Fruit fly (Drosophila melanogaster) whole organism, embryonic: Measurements from ENCODE around the gene ttm50.

ENCODE experiments used
- Ada2b ChIP-seq: fragments of 200-800 bp; sonication (Bioruptor generic); IDR thresholded peaks from 2 replicates; pipeline ENCODE4 v1.3.6; 2022; ENCODE audit warnings: missing biosample characterization, missing genetic modification characterization
- BEAF-32 ChIP-seq: fragments of 200-800 bp; sonication (Bioruptor generic); optimal IDR thresholded peaks from 3 replicates; lab custom pipeline; 2017; ENCODE audit warnings: missing biosample characterization, missing genetic modification characterization, mild to moderate bottlenecking, moderate library complexity, missing genetic modification reagents
- Bteb2 ChIP-seq: fragments of 200-800 bp; sonication (Bioruptor generic); optimal IDR thresholded peaks from 2 replicates; lab custom pipeline; 2016; ENCODE audit warnings: missing biosample characterization, missing genetic modification characterization
- CG10654 ChIP-seq: fragments of 200-800 bp; sonication (Bioruptor generic); optimal IDR thresholded peaks from 2 replicates; lab custom pipeline; 2016; ENCODE audit warnings: missing biosample characterization, missing genetic modification characterization
- CG11696 ChIP-seq: fragments of 200-800 bp; sonication (Bioruptor generic); IDR thresholded peaks from 2 replicates; pipeline ENCODE4 v1.3.6; 2022; ENCODE audit warnings: missing biosample characterization, missing genetic modification characterization
- CG12299 ChIP-seq: fragments of 200-800 bp; sonication (Bioruptor generic); optimal IDR thresholded peaks from 2 replicates; lab custom pipeline; 2018; ENCODE audit warnings: missing biosample characterization, mild to moderate bottlenecking, missing genetic modification characterization
- CG1233 ChIP-seq: fragments of 200-800 bp; sonication (Bioruptor generic); optimal IDR thresholded peaks from 4 replicates; lab custom pipeline; 2018; ENCODE audit warnings: missing biosample characterization, mild to moderate bottlenecking, missing genetic modification characterization
- CG14710 ChIP-seq: fragments of 200-800 bp; sonication (Bioruptor generic); optimal IDR thresholded peaks from 3 replicates; lab custom pipeline; 2019; ENCODE audit warnings: missing biosample characterization, mild to moderate bottlenecking, missing genetic modification characterization, moderate library complexity
- CG16813 ChIP-seq: fragments of 200-800 bp; sonication (Bioruptor generic); IDR thresholded peaks from 3 replicates; pipeline ENCODE4 v1.3.6; 2022; ENCODE audit warnings: missing biosample characterization, missing genetic modification characterization; ENCODE audit not compliant: partially characterized antibody
- CG2120 ChIP-seq: fragments of 200-800 bp; sonication (Bioruptor generic); optimal IDR thresholded peaks from 3 replicates; lab custom pipeline; 2016; ENCODE audit warnings: missing biosample characterization, missing genetic modification characterization
- CG2875 ChIP-seq: fragments of 200-800 bp; sonication (Bioruptor generic); optimal IDR thresholded peaks from 2 replicates; lab custom pipeline; 2017; ENCODE audit warnings: missing biosample characterization, mild to moderate bottlenecking, missing genetic modification characterization, missing genetic modification reagents
- CG32767 ChIP-seq: fragments of 200-800 bp; sonication (Bioruptor generic); IDR thresholded peaks from 2 replicates; pipeline ENCODE4 v1.3.6; 2022; ENCODE audit warnings: missing biosample characterization, missing genetic modification characterization
- CG3281 ChIP-seq: fragments of 200-800 bp; sonication (Bioruptor generic); optimal IDR thresholded peaks from 3 replicates; lab custom pipeline; 2017; ENCODE audit warnings: missing biosample characterization, mild to moderate bottlenecking, missing genetic modification characterization
- CG4404 ChIP-seq: fragments of 200-800 bp; sonication (Bioruptor generic); IDR thresholded peaks from 2 replicates; pipeline ENCODE4 v1.3.6; 2022; ENCODE audit warnings: missing biosample characterization, missing genetic modification characterization
- CG4617 ChIP-seq: fragments of 200-800 bp; sonication (Bioruptor generic); optimal IDR thresholded peaks from 3 replicates; lab custom pipeline; 2016; ENCODE audit warnings: missing biosample characterization, missing genetic modification characterization, borderline replicate concordance
- CG4730 ChIP-seq: fragments of 200-800 bp; sonication (Bioruptor generic); IDR thresholded peaks from 2 replicates; pipeline ENCODE4 v1.3.6; 2022; ENCODE audit warnings: missing biosample characterization, missing genetic modification characterization
- CG7556 ChIP-seq: fragments of 200-800 bp; sonication (Bioruptor generic); optimal IDR thresholded peaks from 2 replicates; lab custom pipeline; 2017; ENCODE audit warnings: missing biosample characterization, mild to moderate bottlenecking, missing genetic modification characterization
- CG7928 ChIP-seq: fragments of 200-800 bp; sonication (Bioruptor generic); optimal IDR thresholded peaks from 2 replicates; lab custom pipeline; 2017; ENCODE audit warnings: missing biosample characterization, mild to moderate bottlenecking, missing genetic modification characterization
- CG8359 ChIP-seq: fragments of 200-800 bp; sonication (Bioruptor generic); optimal IDR thresholded peaks from 2 replicates; lab custom pipeline; 2017; ENCODE audit warnings: missing biosample characterization, mild to moderate bottlenecking, missing genetic modification characterization, borderline replicate concordance
- CG9727 ChIP-seq: fragments of 200-800 bp; sonication (Bioruptor generic); optimal IDR thresholded peaks from 3 replicates; lab custom pipeline; 2017; ENCODE audit warnings: missing biosample characterization, mild to moderate bottlenecking, missing genetic modification characterization
- Chrac-16 ChIP-seq: fragments of 200-800 bp; sonication (Bioruptor generic); optimal IDR thresholded peaks from 3 replicates; lab custom pipeline; 2016; ENCODE audit warnings: missing biosample characterization, missing genetic modification characterization
- Dbx ChIP-seq: fragments of 200-800 bp; sonication (Bioruptor generic); IDR thresholded peaks from 3 replicates; pipeline ENCODE4 v1.3.6; 2022; ENCODE audit warnings: missing biosample characterization, missing genetic modification characterization
- Dp ChIP-seq: fragments of 200-800 bp; sonication (Bioruptor generic); optimal IDR thresholded peaks from 2 replicates; lab custom pipeline; 2018; ENCODE audit warnings: missing biosample characterization, mild to moderate bottlenecking, missing genetic modification characterization, moderate library complexity
- Dref ChIP-seq: fragments of 200-800 bp; sonication (Bioruptor generic); IDR thresholded peaks from 2 replicates; pipeline ENCODE4 v1.3.6; 2022; ENCODE audit warnings: missing biosample characterization, missing genetic modification characterization
- Gug ChIP-seq: fragments of 200-800 bp; sonication (Bioruptor generic); IDR thresholded peaks from 4 replicates; pipeline ENCODE4 v1.3.6; 2022; ENCODE audit warnings: missing biosample characterization, missing genetic modification characterization
- H2.0 ChIP-seq: fragments of 200-800 bp; sonication (Bioruptor generic); IDR thresholded peaks from 2 replicates; pipeline ENCODE4 v1.3.6; 2022; ENCODE audit warnings: missing biosample characterization, missing genetic modification characterization
- Hmr ChIP-seq: fragments of 200-800 bp; sonication (Bioruptor generic); optimal IDR thresholded peaks from 3 replicates; lab custom pipeline; 2017; ENCODE audit warnings: mild to moderate bottlenecking, missing biosample characterization, missing genetic modification reagents, missing genetic modification characterization
- Hmx ChIP-seq: fragments of 200-800 bp; sonication (Bioruptor generic); optimal IDR thresholded peaks from 2 replicates; lab custom pipeline; 2016; ENCODE audit warnings: missing biosample characterization, missing genetic modification characterization
- Kr ChIP-seq: fragments of 200-800 bp; sonication (Bioruptor generic); optimal IDR thresholded peaks from 2 replicates; lab custom pipeline; 2017; ENCODE audit warnings: missing biosample characterization, mild to moderate bottlenecking, missing genetic modification characterization
- Max ChIP-seq: fragments of 200-800 bp; sonication (Bioruptor generic); optimal IDR thresholded peaks from 2 replicates; lab custom pipeline; 2016; ENCODE audit warnings: missing biosample characterization, mild to moderate bottlenecking, missing genetic modification characterization
- ab ChIP-seq: fragments of 200-800 bp; sonication (Bioruptor generic); optimal IDR thresholded peaks from 2 replicates; lab custom pipeline; 2016; ENCODE audit warnings: missing biosample characterization, missing genetic modification characterization
- br ChIP-seq: fragments of >200 bp; optimal IDR thresholded peaks from 2 replicates; lab custom pipeline; 2017
- caup ChIP-seq: fragments of 200-800 bp; sonication (Bioruptor generic); optimal IDR thresholded peaks from 3 replicates; lab custom pipeline; 2017; ENCODE audit warnings: missing biosample characterization, mild to moderate bottlenecking, missing genetic modification characterization, moderate library complexity; ENCODE audit not compliant: severe bottlenecking
- chn ChIP-seq: fragments of 200-800 bp; sonication (Bioruptor generic); optimal IDR thresholded peaks from 2 replicates; lab custom pipeline; 2016; ENCODE audit warnings: missing biosample characterization, missing genetic modification characterization
- dm ChIP-seq: fragments of 200-800 bp; sonication (Bioruptor generic); optimal IDR thresholded peaks from 3 replicates; lab custom pipeline; 2016; ENCODE audit warnings: missing biosample characterization, missing genetic modification characterization
- dmrt11E ChIP-seq: fragments of 200-800 bp; sonication (Bioruptor generic); optimal IDR thresholded peaks from 3 replicates; lab custom pipeline; 2018; ENCODE audit warnings: missing biosample characterization, mild to moderate bottlenecking, missing genetic modification characterization, moderate library complexity
- gfzf ChIP-seq: fragments of 200-800 bp; sonication (Bioruptor generic); optimal IDR thresholded peaks from 2 replicates; lab custom pipeline; 2016; ENCODE audit warnings: missing biosample characterization, mild to moderate bottlenecking, missing genetic modification characterization, moderate library complexity
- grn ChIP-seq: fragments of 200-800 bp; sonication (Bioruptor generic); optimal IDR thresholded peaks from 3 replicates; lab custom pipeline; 2017; ENCODE audit warnings: missing biosample characterization, missing genetic modification characterization
- lmd ChIP-seq: fragments of 200-800 bp; sonication (Bioruptor generic); IDR thresholded peaks from 2 replicates; pipeline ENCODE4 v1.3.6; 2022; ENCODE audit warnings: missing biosample characterization, missing genetic modification characterization
- luna ChIP-seq: fragments of 200-800 bp; sonication (Bioruptor generic); optimal IDR thresholded peaks from 2 replicates; lab custom pipeline; 2016; ENCODE audit warnings: missing biosample characterization, missing genetic modification characterization
- nmo ChIP-seq: fragments of 200-800 bp; sonication (Bioruptor generic); optimal IDR thresholded peaks from 2 replicates; lab custom pipeline; 2018; ENCODE audit warnings: missing biosample characterization, mild to moderate bottlenecking, missing genetic modification characterization, moderate library complexity
- otp ChIP-seq: fragments of 200-800 bp; sonication (Bioruptor generic); IDR thresholded peaks from 3 replicates; pipeline ENCODE4, ENCODE4 v1.3.6; 2022; ENCODE audit warnings: missing biosample characterization, missing genetic modification characterization
- pan ChIP-seq, 4 experiments: fragments of >200 bp in 3 of 4; fragments of 200-800 bp in 1 of 4; sonication (Bioruptor generic) in 1 of 4; optimal IDR thresholded peaks in 3 of 4; IDR thresholded peaks in 1 of 4; 2 replicates each; pipeline versions ENCODE4 v1.3.6 to Lab custom; 2017 to 2022; ENCODE audit warnings: missing biosample characterization in 2 of 4, missing genetic modification characterization in 2 of 4, mixed read lengths in 1 of 4
- pb ChIP-seq: fragments of 200-800 bp; sonication (Bioruptor generic); optimal IDR thresholded peaks from 3 replicates; lab custom pipeline; 2016; ENCODE audit warnings: missing biosample characterization, missing genetic modification characterization
- slbo ChIP-seq: fragments of 200-800 bp; sonication (Bioruptor generic); IDR thresholded peaks from 2 replicates; pipeline ENCODE4 v1.3.6; 2022; ENCODE audit warnings: missing biosample characterization, missing genetic modification characterization
- sob ChIP-seq: fragments of 200-800 bp; sonication (Bioruptor generic); IDR thresholded peaks from 2 replicates; pipeline ENCODE4 v1.3.6; 2022; ENCODE audit warnings: missing biosample characterization, missing genetic modification characterization
- ssp ChIP-seq: fragments of 200-800 bp; sonication (Bioruptor generic); IDR thresholded peaks from 2 replicates; pipeline ENCODE4 v1.3.6; 2022; ENCODE audit warnings: missing biosample characterization, missing genetic modification characterization
- twi ChIP-seq: fragments of 200-800 bp; optimal IDR thresholded peaks from 2 replicates; lab custom pipeline; 2019; ENCODE audit warnings: missing biosample characterization, mild to moderate bottlenecking, missing genetic modification characterization, moderate library complexity
- vvl ChIP-seq: fragments of 200-800 bp; sonication (Bioruptor generic); IDR thresholded peaks from 2 replicates; pipeline ENCODE4 v1.3.6; 2022; ENCODE audit warnings: missing biosample characterization, missing genetic modification characterization
- zfh2 ChIP-seq: fragments of 200-800 bp; sonication (Bioruptor generic); optimal IDR thresholded peaks from 2 replicates; lab custom pipeline; 2016; ENCODE audit warnings: missing biosample characterization, missing genetic modification characterization

ttm50 gene

dm6 chrX:2732127-2732526, at the start of gene ttm50, which contains the start of gene CG2712 (continued):
- peak; percentile 48 for TF ChIP-seq CG7556 (GFP tag; lab: Kevin White, UChicago)
- TF ChIP-seq CG4404 = peak; percentile 60
- TF ChIP-seq grn (GFP tag; lab: Kevin White, UChicago) = no peak
- TF ChIP-seq Dref (GFP tag; lab: Robert Waterston, UW) = 0 out of 2 replicates have a peak, but pooled peaks have one; percentile 31
- TF ChIP-seq CG1233 = no peak
- TF ChIP-seq CG2875 = no peak
- peak; percentile 81 for TF ChIP-seq CG14710 (tag; lab: Kevin White, UChicago)
- no peak for TF ChIP-seq Ada2b (GFP tag; lab: Robert Waterston, UW)
- TF ChIP-seq ssp (GFP tag; lab: Robert Waterston, UW) = peak; percentile 57; the same call in 1 of the 2 replicates
- TF ChIP-seq CG4617 (GFP tag; lab: Kevin White, UChicago) = peak; percentile 50
- no peak for TF ChIP-seq H2.0
- TF ChIP-seq CG4730 = no peak
- TF ChIP-seq CG9727 = peak; percentile 70
- peak; percentile 84 for TF ChIP-seq nmo (GFP tag; lab: Kevin White, UChicago)
- TF ChIP-seq pan (optimal IDR thresholded peaks at IDR 0.05; lab: Kevin White, UChicago) = no peak
- peak in 1 of 2 experiments; percentile 35 for TF ChIP-seq pan (GFP tag; optimal IDR thresholded peaks at IDR 0.05 in 1 of 2, IDR thresholded peaks at IDR 0.05 in 1 of 2)
- TF ChIP-seq CG11696 (GFP tag; lab: Robert Waterston, UW) = no peak
- peak; percentile 58; the same call in 1 of the 2 replicates for TF ChIP-seq sob (GFP tag; lab: Robert Waterston, UW)
- no peak for TF ChIP-seq Kr (GFP tag; lab: Kevin White, UChicago)
- no peak for TF ChIP-seq Bteb2 (GFP tag; lab: Kevin White, UChicago)
- TF ChIP-seq BEAF-32 (GFP tag; lab: Kevin White, UChicago) = peak; percentile 52
- TF ChIP-seq CG2120 (GFP tag; lab: Kevin White, UChicago) = peak; percentile 54
- no peak for TF ChIP-seq CG16813 (GFP tag; lab: Robert Waterston, UW)
- peak; percentile 74 for TF ChIP-seq gfzf (GFP tag; lab: Kevin White, UChicago)
- TF ChIP-seq CG32767 (GFP tag; lab: Robert Waterston, UW) = no peak
- peak; percentile 66 for TF ChIP-seq twi
- TF ChIP-seq vvl = peak; percentile 53; the same call in 1 of the 2 replicates
- TF ChIP-seq slbo (GFP tag; lab: Robert Waterston, UW) = peak; percentile 64
- TF ChIP-seq br (lab: Kevin White, UChicago) = no peak
- peak; percentile 58 for TF ChIP-seq dmrt11E (tag; lab: Kevin White, UChicago)
- TF ChIP-seq CG8359 (GFP tag; lab: Kevin White, UChicago) = no peak
- TF ChIP-seq luna (GFP tag; lab: Kevin White, UChicago) = no peak
- peak; percentile 31 for TF ChIP-seq CG7928
- no peak for TF ChIP-seq pb (GFP tag; lab: Kevin White, UChicago)
- TF ChIP-seq CG10654 (GFP tag; lab: Kevin White, UChicago) = peak; percentile 22
- peak; percentile 25 for TF ChIP-seq chn (GFP tag; lab: Kevin White, UChicago)
- TF ChIP-seq Gug (GFP tag; lab: Robert Waterston, UW) = peak; percentile 30; the same call in 1 of the 4 replicates
- TF ChIP-seq Hmx = no peak
- 0 out of 3 replicates have a peak, but pooled peaks have one; percentile 47 for TF ChIP-seq Dbx
- TF ChIP-seq Hmr (GFP tag; lab: Kevin White, UChicago) = no peak
- TF ChIP-seq Max (GFP tag; lab: Kevin White, UChicago) = peak; percentile 87
- peak; percentile 7 for TF ChIP-seq CG12299
- TF ChIP-seq ab = no peak
- peak; percentile 58; the same call in 1 of the 2 replicates for TF ChIP-seq lmd (GFP tag; lab: Robert Waterston, UW)
- TF ChIP-seq Dp (GFP tag; lab: Kevin White, UChicago) = peak; percentile 12
- TF ChIP-seq zfh2 = peak; percentile 33
- peak; percentile 60 for TF ChIP-seq CG3281 (GFP tag; lab: Kevin White, UChicago)
- TF ChIP-seq otp (GFP tag; lab: Robert Waterston, UW) = 0 out of 3 replicates have a peak, but pooled peaks have one; percentile 34
- peak; percentile 79 for TF ChIP-seq dm (GFP tag; lab: Kevin White, UChicago)
- peak; percentile 52 for TF ChIP-seq Chrac-16 (GFP tag; lab: Kevin White, UChicago)
- TF ChIP-seq caup (GFP tag; lab: Kevin White, UChicago) = peak; percentile 51
